Worm (Caenorhabditis elegans) whole organism, L4 larva: Measurements from ENCODE around the gene B0228.9.

Source experiments
- Y5F2A.4 ChIP-seq: fragments of 200-800 bp; sonication (Bioruptor generic); optimal IDR thresholded peaks from 2 replicates; lab custom pipeline; 2018; ENCODE audit warnings: mild to moderate bottlenecking, missing genetic modification characterization, missing compliant biosample characterization
- egl-27 ChIP-seq: sonication (generic microtip); optimal IDR thresholded peaks from 3 replicates; lab custom pipeline; 2017; ENCODE audit warnings: missing biosample characterization, missing genetic modification reagents, missing genetic modification characterization
- fos-1 ChIP-seq: fragments of 150-350 bp; optimal IDR thresholded peaks from 2 replicates; lab custom pipeline; 2014; ENCODE audit warnings: missing biosample characterization, missing genetic modification characterization
- hlh-30 ChIP-seq: sonication (generic microtip); optimal IDR thresholded peaks from 2 replicates; lab custom pipeline; 2017; ENCODE audit warnings: antibody characterized with exemption, mild to moderate bottlenecking, missing genetic modification characterization, missing compliant biosample characterization; ENCODE audit not compliant: insufficient read depth
- mep-1 ChIP-seq: fragments of 150-350 bp; sonication (generic microtip); optimal IDR thresholded peaks from 3 replicates; lab custom pipeline; 2014; ENCODE audit warnings: missing biosample characterization, missing genetic modification characterization
- pha-4 ChIP-seq, 2 experiments: fragments of 150-350 bp in 1 of 2; fragments of 200-800 bp in 1 of 2; sonication (Bioruptor generic) in 1 of 2; IDR thresholded peaks in 1 of 2; optimal IDR thresholded peaks in 1 of 2; 2 replicates each; pipeline versions ENCODE4 v1.3.6 to Lab custom; 2014 to 2022; ENCODE audit warnings: missing genetic modification characterization in 2 of 2, missing genetic modification reagents in 2 of 2, missing biosample characterization in 1 of 2, missing compliant biosample characterization in 1 of 2

- TF ChIP-seq hlh-30: no peak
- TF ChIP-seq egl-27 (tag; lab: Kevin White, UChicago): no peak
- no peak for TF ChIP-seq Y5F2A.4
- no peak for TF ChIP-seq fos-1 (tag; lab: Kevin White, UChicago)
- no peak for TF ChIP-seq mep-1
- TF ChIP-seq pha-4 (GFP tag; IDR thresholded peaks at IDR 0.05; lab: Robert Waterston, UW): no peak
- no peak for TF ChIP-seq pha-4 (tag; optimal IDR thresholded peaks at IDR 0.05; lab: Kevin White, UChicago)
Measured at ce11 chrII:7776232-7776631, 12.8 kb upstream of the B0228.9 start.
